Fruit fly (Drosophila melanogaster) whole organism, embryonic: ENCODE data around the gene CG17982.

Source experiments
- ATbp ChIP-seq: fragments of 200-800 bp; sonication (Bioruptor generic); optimal IDR thresholded peaks from 2 replicates; lab custom pipeline; 2017; ENCODE audit warnings: missing biosample characterization, mild to moderate bottlenecking, missing genetic modification characterization, missing genetic modification reagents
- CG10462 ChIP-seq: fragments of 200-800 bp; sonication (Bioruptor generic); optimal IDR thresholded peaks from 2 replicates; lab custom pipeline; 2016; ENCODE audit warnings: missing biosample characterization, missing genetic modification characterization
- CG11504 ChIP-seq: fragments of 200-800 bp; sonication (Bioruptor generic); optimal IDR thresholded peaks from 3 replicates; lab custom pipeline; 2019; ENCODE audit warnings: missing biosample characterization, mild to moderate bottlenecking, missing genetic modification characterization, moderate library complexity
- CG11723 ChIP-seq: fragments of 200-800 bp; sonication (Bioruptor generic); optimal IDR thresholded peaks from 2 replicates; lab custom pipeline; 2017; ENCODE audit warnings: missing biosample characterization, mild to moderate bottlenecking, missing genetic modification characterization
- CG12236 ChIP-seq: fragments of 200-800 bp; sonication (Bioruptor generic); optimal IDR thresholded peaks from 2 replicates; lab custom pipeline; 2016; ENCODE audit warnings: missing biosample characterization, missing genetic modification characterization
- CG1233 ChIP-seq: fragments of 200-800 bp; sonication (Bioruptor generic); optimal IDR thresholded peaks from 4 replicates; lab custom pipeline; 2018; ENCODE audit warnings: missing biosample characterization, mild to moderate bottlenecking, missing genetic modification characterization
- CG12391 ChIP-seq: fragments of 200-800 bp; sonication (Bioruptor generic); optimal IDR thresholded peaks from 3 replicates; lab custom pipeline; 2018; ENCODE audit warnings: missing biosample characterization, mild to moderate bottlenecking, missing genetic modification characterization, moderate library complexity
- CG16815 ChIP-seq: fragments of 200-800 bp; sonication (Bioruptor generic); optimal IDR thresholded peaks from 3 replicates; lab custom pipeline; 2017; ENCODE audit warnings: missing biosample characterization, mild to moderate bottlenecking, missing genetic modification characterization
- CG2875 ChIP-seq: fragments of 200-800 bp; sonication (Bioruptor generic); optimal IDR thresholded peaks from 2 replicates; lab custom pipeline; 2017; ENCODE audit warnings: missing biosample characterization, mild to moderate bottlenecking, missing genetic modification characterization, missing genetic modification reagents
- CG2889 ChIP-seq: fragments of 200-800 bp; sonication (Bioruptor generic); IDR thresholded peaks from 3 replicates; pipeline ENCODE4 v1.3.6; 2022; ENCODE audit warnings: missing biosample characterization, missing genetic modification characterization
- CG30403 ChIP-seq: fragments of 200-800 bp; sonication (Bioruptor generic); optimal IDR thresholded peaks from 3 replicates; lab custom pipeline; 2016; ENCODE audit warnings: missing biosample characterization, missing genetic modification characterization
- CG3838 ChIP-seq: fragments of 200-800 bp; sonication (Bioruptor generic); optimal IDR thresholded peaks from 3 replicates; lab custom pipeline; 2016; ENCODE audit warnings: missing biosample characterization, missing genetic modification characterization
- CG4707 ChIP-seq: fragments of 200-800 bp; sonication (Bioruptor generic); optimal IDR thresholded peaks from 2 replicates; lab custom pipeline; 2018; ENCODE audit warnings: missing biosample characterization, mild to moderate bottlenecking, missing genetic modification characterization, moderate library complexity
- CG4730 ChIP-seq: fragments of 200-800 bp; sonication (Bioruptor generic); IDR thresholded peaks from 2 replicates; pipeline ENCODE4 v1.3.6; 2022; ENCODE audit warnings: missing biosample characterization, missing genetic modification characterization
- CG5245 ChIP-seq: fragments of 200-800 bp; sonication (Bioruptor generic); optimal IDR thresholded peaks from 3 replicates; lab custom pipeline; 2016; ENCODE audit warnings: missing biosample characterization, missing genetic modification characterization
- CG5953 ChIP-seq: fragments of 200-800 bp; sonication (Bioruptor generic); IDR thresholded peaks from 2 replicates; pipeline ENCODE4 v1.3.6; 2022; ENCODE audit warnings: missing biosample characterization, missing genetic modification characterization
- CG6272 ChIP-seq: fragments of 200-800 bp; sonication (Bioruptor generic); IDR thresholded peaks from 2 replicates; pipeline ENCODE4 v1.3.6; 2022; ENCODE audit warnings: missing biosample characterization, missing genetic modification characterization
- CG7839 ChIP-seq: fragments of 200-800 bp; sonication (Bioruptor generic); optimal IDR thresholded peaks from 3 replicates; lab custom pipeline; 2018; ENCODE audit warnings: missing biosample characterization, mild to moderate bottlenecking, missing genetic modification characterization, moderate library complexity
- CG7987 ChIP-seq: fragments of 200-800 bp; sonication (Bioruptor generic); optimal IDR thresholded peaks from 2 replicates; lab custom pipeline; 2018; ENCODE audit warnings: missing biosample characterization, mild to moderate bottlenecking, missing genetic modification characterization, moderate library complexity
- CrebB ChIP-seq: fragments of 200-800 bp; sonication (Bioruptor generic); optimal IDR thresholded peaks from 3 replicates; lab custom pipeline; 2018; ENCODE audit warnings: missing biosample characterization, mild to moderate bottlenecking, missing genetic modification characterization
- Doc3 ChIP-seq: fragments of 200-800 bp; sonication (Bioruptor generic); IDR thresholded peaks from 3 replicates; pipeline ENCODE4 v1.3.6; 2022; ENCODE audit warnings: missing biosample characterization, missing genetic modification characterization; ENCODE audit not compliant: partially characterized antibody
- HLH3B ChIP-seq: fragments of 200-800 bp; sonication (Bioruptor generic); IDR thresholded peaks from 2 replicates; pipeline ENCODE4 v1.3.6; 2022; ENCODE audit warnings: missing biosample characterization, missing genetic modification characterization
- HmgD ChIP-seq: fragments of 200-800 bp; sonication (Bioruptor generic); optimal IDR thresholded peaks from 3 replicates; lab custom pipeline; 2016; ENCODE audit warnings: missing biosample characterization, missing genetic modification characterization
- Hr3 ChIP-seq: fragments of 200-800 bp; sonication (Bioruptor generic); optimal IDR thresholded peaks from 3 replicates; lab custom pipeline; 2016; ENCODE audit warnings: missing biosample characterization, missing genetic modification characterization
- Hr78 ChIP-seq, 2 experiments: fragments of 200-800 bp in 1 of 2; fragments of >200 bp in 1 of 2; sonication (Bioruptor generic) in 1 of 2; optimal IDR thresholded peaks; 2 replicates each; lab custom pipeline; 2017 to 2019; ENCODE audit warnings: missing biosample characterization in 2 of 2, missing genetic modification characterization in 2 of 2, mild to moderate bottlenecking in 1 of 2, moderate library complexity in 1 of 2
- Nf-YB ChIP-seq: fragments of 200-800 bp; sonication (Bioruptor generic); optimal IDR thresholded peaks from 3 replicates; lab custom pipeline; 2019; ENCODE audit warnings: missing biosample characterization, mild to moderate bottlenecking, missing genetic modification characterization, moderate library complexity
- NfI ChIP-seq: fragments of 200-800 bp; sonication (Bioruptor generic); optimal IDR thresholded peaks from 3 replicates; lab custom pipeline; 2018; ENCODE audit warnings: missing biosample characterization, mild to moderate bottlenecking, missing genetic modification characterization, moderate library complexity
- Oli ChIP-seq: fragments of 200-800 bp; sonication (Bioruptor generic); optimal IDR thresholded peaks from 2 replicates; lab custom pipeline; 2018; ENCODE audit warnings: missing biosample characterization, mild to moderate bottlenecking, missing genetic modification characterization, moderate library complexity
- Sox100B ChIP-seq: fragments of 200-800 bp; sonication (Bioruptor generic); optimal IDR thresholded peaks from 3 replicates; lab custom pipeline; 2018; ENCODE audit warnings: missing biosample characterization, mild to moderate bottlenecking, missing genetic modification characterization
- Tbp ChIP-seq: fragments of >200 bp; optimal IDR thresholded peaks from 2 replicates; lab custom pipeline; 2018; ENCODE audit warnings: missing biosample characterization, missing genetic modification characterization
- ash1 ChIP-seq: fragments of 200-800 bp; sonication (Bioruptor generic); optimal IDR thresholded peaks from 2 replicates; lab custom pipeline; 2018; ENCODE audit warnings: missing biosample characterization, mild to moderate bottlenecking, missing genetic modification characterization
- ato ChIP-seq: fragments of 200-800 bp; sonication (Bioruptor generic); IDR thresholded peaks from 2 replicates; pipeline ENCODE4 v1.3.6; 2022; ENCODE audit warnings: missing biosample characterization, missing genetic modification characterization; ENCODE audit not compliant: partially characterized antibody
- az2 ChIP-seq: fragments of 200-800 bp; sonication (Bioruptor generic); optimal IDR thresholded peaks from 3 replicates; lab custom pipeline; 2016; ENCODE audit warnings: missing biosample characterization, missing genetic modification characterization
- bbx ChIP-seq: fragments of 200-800 bp; sonication (Bioruptor generic); IDR thresholded peaks from 2 replicates; pipeline ENCODE4 v1.3.6; 2022; ENCODE audit warnings: missing biosample characterization, missing genetic modification characterization; ENCODE audit not compliant: partially characterized antibody
- bcd ChIP-seq: fragments of 200-800 bp; sonication (Bioruptor generic); optimal IDR thresholded peaks from 2 replicates; lab custom pipeline; 2017; ENCODE audit warnings: missing biosample characterization, mild to moderate bottlenecking, missing genetic modification characterization
- cas ChIP-seq: fragments of 200-800 bp; sonication (Bioruptor generic); IDR thresholded peaks from 2 replicates; pipeline ENCODE4 v1.3.6; 2022; ENCODE audit warnings: missing biosample characterization, missing genetic modification characterization
- chm ChIP-seq: fragments of 200-800 bp; sonication (Bioruptor generic); IDR thresholded peaks from 2 replicates; pipeline ENCODE4 v1.3.6; 2022; ENCODE audit warnings: missing biosample characterization, missing genetic modification characterization
- ci ChIP-seq: fragments of 200-800 bp; sonication (Bioruptor generic); IDR thresholded peaks from 3 replicates; pipeline ENCODE4 v1.3.6; 2022; ENCODE audit warnings: missing biosample characterization, missing genetic modification characterization
- esg ChIP-seq: fragments of 200-800 bp; sonication (Bioruptor generic); conservative IDR thresholded peaks from 2 replicates; pipeline ENCODE4 v1.3.6; 2022; ENCODE audit warnings: missing biosample characterization, missing genetic modification characterization
- gt ChIP-seq: fragments of 200-800 bp; sonication (Bioruptor generic); IDR thresholded peaks from 2 replicates; pipeline ENCODE4 v1.3.6; 2022; ENCODE audit warnings: missing biosample characterization, missing genetic modification characterization
- jigr1 ChIP-seq: fragments of 200-800 bp; sonication (Bioruptor generic); IDR thresholded peaks from 3 replicates; pipeline ENCODE4 v1.3.6; 2022; ENCODE audit warnings: missing biosample characterization, missing genetic modification characterization
- lmd ChIP-seq: fragments of 200-800 bp; sonication (Bioruptor generic); IDR thresholded peaks from 2 replicates; pipeline ENCODE4 v1.3.6; 2022; ENCODE audit warnings: missing biosample characterization, missing genetic modification characterization
- maf-S ChIP-seq: fragments of 200-800 bp; sonication (Bioruptor generic); optimal IDR thresholded peaks from 2 replicates; lab custom pipeline; 2016; ENCODE audit warnings: missing biosample characterization, missing genetic modification characterization
- mirr ChIP-seq: fragments of 200-800 bp; sonication (Bioruptor generic); optimal IDR thresholded peaks from 3 replicates; lab custom pipeline; 2018; ENCODE audit warnings: missing biosample characterization, mild to moderate bottlenecking, missing genetic modification characterization
- nerfin-1 ChIP-seq: fragments of 200-800 bp; sonication (Bioruptor generic); optimal IDR thresholded peaks from 3 replicates; lab custom pipeline; 2019; ENCODE audit warnings: missing biosample characterization, mild to moderate bottlenecking, missing genetic modification characterization, moderate library complexity
- slbo ChIP-seq: fragments of 200-800 bp; sonication (Bioruptor generic); IDR thresholded peaks from 2 replicates; pipeline ENCODE4 v1.3.6; 2022; ENCODE audit warnings: missing biosample characterization, missing genetic modification characterization
- sqz ChIP-seq: fragments of 200-800 bp; sonication (Bioruptor generic); optimal IDR thresholded peaks from 3 replicates; lab custom pipeline; 2018; ENCODE audit warnings: missing biosample characterization, mild to moderate bottlenecking, missing genetic modification characterization
- unc-4 ChIP-seq: fragments of 200-800 bp; sonication (Bioruptor generic); IDR thresholded peaks from 2 replicates; pipeline ENCODE4 v1.3.6; 2022; ENCODE audit warnings: missing biosample characterization, missing genetic modification characterization; ENCODE audit not compliant: partially characterized antibody
- zf30C ChIP-seq: fragments of 200-800 bp; sonication (Bioruptor generic); optimal IDR thresholded peaks from 3 replicates; lab custom pipeline; 2018; ENCODE audit warnings: missing biosample characterization, mild to moderate bottlenecking, missing genetic modification characterization
- zfh1 ChIP-seq: fragments of 200-800 bp; sonication (Bioruptor generic); IDR thresholded peaks from 3 replicates; pipeline ENCODE4 v1.3.6; 2022; ENCODE audit warnings: missing biosample characterization, missing genetic modification characterization

The CG17982 gene

DNA sequence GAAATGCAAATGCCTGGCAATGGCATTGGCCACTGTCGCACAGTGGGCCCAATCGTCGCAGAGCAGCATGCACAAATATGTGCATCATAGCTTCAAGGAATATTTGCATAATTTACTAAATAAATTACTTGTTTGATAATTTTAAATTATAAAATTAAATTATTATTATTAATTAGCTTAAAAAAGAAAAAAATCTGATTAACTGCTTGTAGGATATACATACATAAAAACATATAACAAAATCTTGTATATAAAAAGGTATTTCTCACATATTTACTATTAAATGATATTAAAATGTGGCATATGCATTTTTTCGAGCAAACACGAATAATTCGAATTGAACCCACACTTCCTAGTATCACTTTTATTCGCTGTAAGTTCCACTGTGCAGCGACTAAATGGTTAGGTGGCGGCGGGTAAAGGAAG is 18.4 kb downstream of the CG17982 start (continued):
- no peak for TF ChIP-seq unc-4 (GFP tag; lab: Robert Waterston, UW)
- TF ChIP-seq zfh1 (GFP tag; lab: Robert Waterston, UW), result 0 out of 3 replicates have a peak, but pooled peaks have one; percentile 46
- no peak for TF ChIP-seq bbx
- TF ChIP-seq CG5245 (GFP tag; lab: Kevin White, UChicago), result no peak
- TF ChIP-seq Nf-YB (GFP tag; lab: Kevin White, UChicago), result peak; percentile 15
- peak; percentile 48 for TF ChIP-seq CG30403
- no peak for TF ChIP-seq Tbp (GFP tag; lab: Kevin White, UChicago)
- no peak for TF ChIP-seq ci
- peak; percentile 10 for TF ChIP-seq CG1233 (GFP tag; lab: Kevin White, UChicago)
- peak; percentile 13 for TF ChIP-seq CG11723 (GFP tag; lab: Kevin White, UChicago)
- peak; percentile 50 for TF ChIP-seq bcd (GFP tag; lab: Kevin White, UChicago)
- no peak for TF ChIP-seq HmgD (GFP tag; lab: Kevin White, UChicago)
- TF ChIP-seq CG4730 (GFP tag; lab: Robert Waterston, UW), result peak; percentile 6; the same call in 1 of the 2 replicates
- TF ChIP-seq nerfin-1, result peak; percentile 43
- peak; percentile 12 for TF ChIP-seq sqz (GFP tag; lab: Kevin White, UChicago)
- peak; percentile 45; the same call in 1 of the 2 replicates for TF ChIP-seq lmd (GFP tag; lab: Robert Waterston, UW)
- TF ChIP-seq ash1 (GFP tag; lab: Kevin White, UChicago), result no peak
- peak; percentile 62 for TF ChIP-seq CG7839 (tag; lab: Kevin White, UChicago)
- TF ChIP-seq gt, result no peak
- TF ChIP-seq CG3838 (GFP tag; lab: Kevin White, UChicago), result no peak
- no peak for TF ChIP-seq CG7987 (GFP tag; lab: Kevin White, UChicago)
- peak; percentile 68 for TF ChIP-seq CG4707
- TF ChIP-seq Doc3, result no peak
- TF ChIP-seq ato (GFP tag; lab: Robert Waterston, UW), result no peak
- TF ChIP-seq NfI (GFP tag; lab: Kevin White, UChicago), result peak; percentile 8
- TF ChIP-seq CG6272 (GFP tag; lab: Robert Waterston, UW), result 0 out of 2 replicates have a peak, but pooled peaks have one; percentile 10
- peak; percentile 41 for TF ChIP-seq CG2875
- TF ChIP-seq CG5953 (GFP tag; lab: Robert Waterston, UW), result 0 out of 2 replicates have a peak, but pooled peaks have one; percentile 31
- TF ChIP-seq Sox100B, result peak; percentile 83
- TF ChIP-seq Oli (tag; lab: Kevin White, UChicago), result peak; percentile 74
- TF ChIP-seq esg (GFP tag; lab: Robert Waterston, UW), result 0 out of 2 replicates have a peak, but pooled peaks have one; percentile 27
- no peak for TF ChIP-seq jigr1
- no peak for TF ChIP-seq CG10462
- TF ChIP-seq Hr78 (GFP tag; optimal IDR thresholded peaks at IDR 0.05; lab: Kevin White, UChicago), result no peak
- no peak for TF ChIP-seq CrebB
- TF ChIP-seq ATbp (GFP tag; lab: Kevin White, UChicago), result peak; percentile 53
- TF ChIP-seq CG2889 (GFP tag; lab: Robert Waterston, UW), result no peak
- peak; percentile 28; the same call in 1 of the 2 replicates for TF ChIP-seq chm (GFP tag; lab: Robert Waterston, UW)
- TF ChIP-seq maf-S, result no peak
- peak; percentile 33; the same call in 1 of the 2 replicates for TF ChIP-seq HLH3B (GFP tag; lab: Robert Waterston, UW)
- no peak for TF ChIP-seq CG12236 (GFP tag; lab: Kevin White, UChicago)
- TF ChIP-seq CG12391 (tag; lab: Kevin White, UChicago), result peak; percentile 49
- TF ChIP-seq Hr3 (GFP tag; lab: Kevin White, UChicago), result peak; percentile 57
- TF ChIP-seq cas (GFP tag; lab: Robert Waterston, UW), result no peak
- TF ChIP-seq CG11504, result peak; percentile 82
- TF ChIP-seq mirr (GFP tag; lab: Kevin White, UChicago), result no peak
- peak; percentile 47 for TF ChIP-seq az2 (GFP tag; lab: Kevin White, UChicago)
- peak; percentile 4 for TF ChIP-seq CG16815 (GFP tag; lab: Kevin White, UChicago)
- TF ChIP-seq slbo (GFP tag; lab: Robert Waterston, UW), result 0 out of 2 replicates have a peak, but pooled peaks have one; percentile 29
- TF ChIP-seq zf30C (GFP tag; lab: Kevin White, UChicago), result no peak
